Fruit fly (Drosophila melanogaster) whole organism, embryonic: ENCODE results near the gene CG1909.

Experiments used
- CG15601 ChIP-seq: fragments of 200-800 bp; sonication (Bioruptor generic); optimal IDR thresholded peaks from 3 replicates; lab custom pipeline; 2019; ENCODE audit warnings: missing biosample characterization, mild to moderate bottlenecking, missing genetic modification characterization, moderate library complexity
- CG5180 ChIP-seq: fragments of 200-800 bp; sonication (Bioruptor generic); optimal IDR thresholded peaks from 3 replicates; lab custom pipeline; 2017; ENCODE audit warnings: missing biosample characterization, missing genetic modification characterization, mild to moderate bottlenecking, moderate library complexity, missing genetic modification reagents
- CG6791 ChIP-seq: fragments of 200-800 bp; sonication (Bioruptor generic); IDR thresholded peaks from 3 replicates; pipeline ENCODE4 v1.3.6; 2022; ENCODE audit warnings: missing biosample characterization, missing genetic modification characterization; ENCODE audit not compliant: partially characterized antibody
- CG7963 ChIP-seq: fragments of 200-800 bp; sonication (Bioruptor generic); IDR thresholded peaks from 3 replicates; pipeline ENCODE4 v1.3.6; 2022; ENCODE audit warnings: missing biosample characterization, missing genetic modification characterization; ENCODE audit not compliant: partially characterized antibody
- Side ChIP-seq: fragments of 200-800 bp; sonication (Bioruptor generic); optimal IDR thresholded peaks from 2 replicates; lab custom pipeline; 2016; ENCODE audit warnings: missing biosample characterization, missing genetic modification characterization
- Vsx1 ChIP-seq: fragments of 200-800 bp; sonication (Bioruptor generic); optimal IDR thresholded peaks from 2 replicates; lab custom pipeline; 2017; ENCODE audit warnings: missing biosample characterization, mild to moderate bottlenecking, missing genetic modification characterization, missing genetic modification reagents
- seq ChIP-seq: fragments of 200-800 bp; sonication (Bioruptor generic); IDR thresholded peaks from 2 replicates; pipeline ENCODE4 v1.3.6; 2022; ENCODE audit warnings: missing biosample characterization, missing genetic modification characterization
- tin ChIP-seq: fragments of 200-800 bp; sonication (Bioruptor generic); optimal IDR thresholded peaks from 3 replicates; lab custom pipeline; 2016; ENCODE audit warnings: missing biosample characterization, missing genetic modification characterization
- usp ChIP-seq: fragments of >200 bp; optimal IDR thresholded peaks from 2 replicates; lab custom pipeline; 2017; ENCODE audit warnings: missing biosample characterization, missing genetic modification characterization
- zen2 ChIP-seq: fragments of 200-800 bp; sonication (Bioruptor generic); IDR thresholded peaks from 3 replicates; pipeline ENCODE4 v1.3.6; 2022; ENCODE audit warnings: missing biosample characterization, missing genetic modification characterization; ENCODE audit not compliant: partially characterized antibody

DNA sequence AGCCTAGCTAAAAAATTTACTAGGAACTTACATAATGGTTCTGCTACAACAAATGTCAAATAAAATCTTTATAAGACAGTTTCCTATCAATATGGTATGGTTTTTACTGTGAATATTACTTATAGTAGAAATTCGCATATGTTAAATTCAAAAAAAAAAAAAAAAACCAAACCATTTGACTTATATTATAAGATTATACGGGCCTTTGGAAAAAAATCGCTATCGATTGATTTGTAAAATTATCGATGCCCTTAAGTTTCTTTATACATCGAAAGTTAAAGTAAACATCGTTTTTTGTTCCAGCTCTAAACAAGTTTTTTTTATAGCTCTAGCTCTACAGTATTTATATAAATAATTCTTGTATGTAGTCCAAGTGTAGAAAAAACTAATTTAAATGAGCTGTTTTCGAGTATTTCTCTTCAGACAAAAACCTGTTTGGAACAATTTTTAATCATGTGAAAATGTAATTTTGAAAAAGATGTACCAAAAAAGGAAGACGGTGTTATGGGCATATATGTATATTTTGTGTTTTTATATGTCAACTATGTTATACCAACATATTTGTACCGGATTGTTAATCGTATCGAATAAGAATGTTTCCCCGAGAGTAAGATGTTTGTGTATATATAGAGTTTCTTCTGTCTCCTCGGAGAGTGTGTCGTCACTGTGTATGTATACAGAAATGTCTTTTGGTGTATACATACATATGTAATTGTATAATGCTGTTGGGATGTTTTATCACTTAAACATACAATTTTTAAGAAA lies 11.2 kb upstream of the CG1909 start, which contains the start of the genes ND-49 and Ephrin:
- no peak for TF ChIP-seq CG7963 (GFP tag; lab: Robert Waterston, UW)
- TF ChIP-seq zen2: no peak
- TF ChIP-seq CG6791: no peak
- no peak for TF ChIP-seq seq (GFP tag; lab: Robert Waterston, UW)
- TF ChIP-seq Vsx1 (GFP tag; lab: Kevin White, UChicago): no peak
- no peak for TF ChIP-seq tin (GFP tag; lab: Kevin White, UChicago)
- TF ChIP-seq CG15601 (tag; lab: Kevin White, UChicago): no peak
- no peak for TF ChIP-seq Side (GFP tag; lab: Kevin White, UChicago)
- TF ChIP-seq CG5180 (GFP tag; lab: Kevin White, UChicago): no peak
- no peak for TF ChIP-seq usp (GFP tag; lab: Kevin White, UChicago)
